Worm (Caenorhabditis elegans): ENCODE results near the gene pals-24.

Gene pals-24

ce11 chrIII:120199-120598 is at the start of gene pals-24:
Gene pals-24 (plus strand): TSS chrIII:120435.
- TF ChIP-seq B0310.2 (tag; optimal IDR thresholded peaks at IDR 0.05): no peak
- no peak for TF ChIP-seq hmbx-1 (tag; optimal IDR thresholded peaks at IDR 0.05)
- no peak for TF ChIP-seq sea-1 (GFP tag; conservative IDR thresholded peaks at IDR 0.05)

ce11 chrIII:72078-72477 is 48.2 kb upstream of the pals-24 start:
- TF ChIP-seq ama-1 (optimal IDR thresholded peaks at IDR 0.05) (no peak), hnd-1 (tag; optimal IDR thresholded peaks at IDR 0.05) (no peak), tbx-11 (GFP tag; IDR thresholded peaks at IDR 0.05) (no peak), tra-4 (tag; optimal IDR thresholded peaks at IDR 0.05) (no peak), flt-1 (GFP tag; IDR thresholded peaks at IDR 0.05) (no peak), hmbx-1 (tag; optimal IDR thresholded peaks at IDR 0.05) (no peak), ets-7 (tag; optimal IDR thresholded peaks at IDR 0.05) (no peak), aly-1 (tag; optimal IDR thresholded peaks at IDR 0.05) (no peak), B0310.2 (tag; optimal IDR thresholded peaks at IDR 0.05) (no peak), scrt-1 (GFP tag; IDR thresholded peaks at IDR 0.05) (no peak), sea-1 (GFP tag; conservative IDR thresholded peaks at IDR 0.05) (no peak), ceh-36 (tag; optimal IDR thresholded peaks at IDR 0.05) (no peak), pes-1 (GFP tag; IDR thresholded peaks at IDR 0.05) (no peak), ceh-13 (GFP tag; optimal IDR thresholded peaks at IDR 0.05) (no peak), hmg-4 (GFP tag; optimal IDR thresholded peaks at IDR 0.05) (no peak), tbx-37 (GFP tag; conservative IDR thresholded peaks at IDR 0.05) (no peak), F13C5.2 (tag; optimal IDR thresholded peaks at IDR 0.05) (no peak)

ce11 chrIII:84372-84771 is 35.9 kb upstream of the pals-24 start:
- TF ChIP-seq sea-1 (GFP tag; conservative IDR thresholded peaks at IDR 0.05) (no peak), ets-7 (tag; optimal IDR thresholded peaks at IDR 0.05) (no peak), tbx-37 (GFP tag; conservative IDR thresholded peaks at IDR 0.05) (no peak), hnd-1 (tag; optimal IDR thresholded peaks at IDR 0.05) (no peak), hmbx-1 (tag; optimal IDR thresholded peaks at IDR 0.05) (no peak), ceh-36 (tag; optimal IDR thresholded peaks at IDR 0.05) (no peak), F13C5.2 (tag; optimal IDR thresholded peaks at IDR 0.05) (no peak), hmg-4 (GFP tag; optimal IDR thresholded peaks at IDR 0.05) (no peak)

- TF ChIP-seq hmbx-1 (tag; optimal IDR thresholded peaks at IDR 0.05) (no peak), F13C5.2 (tag; optimal IDR thresholded peaks at IDR 0.05) (peak; percentile 66)
Measured at ce11 chrIII:86316-86715, 33.9 kb upstream of the pals-24 start, which contains the start of gene attf-3. Gene attf-3 (minus strand): TSS chrIII:86384.

ce11 chrIII:87183-87582 is 33.1 kb upstream of the pals-24 start, which contains the start of the genes F54C4.4 and mrpl-40:
Gene F54C4.4 (minus strand): TSS chrIII:87381.
Gene mrpl-40 (plus strand): TSS chrIII:87559.
- no peak for TF ChIP-seq hmbx-1 (tag; optimal IDR thresholded peaks at IDR 0.05)
- no peak for TF ChIP-seq aly-1 (tag; optimal IDR thresholded peaks at IDR 0.05)
- no peak for TF ChIP-seq hmg-4 (GFP tag; optimal IDR thresholded peaks at IDR 0.05)
- no peak for TF ChIP-seq scrt-1 (GFP tag; IDR thresholded peaks at IDR 0.05)
- no peak for TF ChIP-seq ama-1 (optimal IDR thresholded peaks at IDR 0.05)
- TF ChIP-seq tbx-37 (GFP tag; conservative IDR thresholded peaks at IDR 0.05): 0 out of 2 replicates have a peak, but pooled peaks have one; percentile 15
- no peak for TF ChIP-seq ets-7 (tag; optimal IDR thresholded peaks at IDR 0.05)
- TF ChIP-seq sea-1 (GFP tag; conservative IDR thresholded peaks at IDR 0.05): no peak
- no peak for TF ChIP-seq hnd-1 (tag; optimal IDR thresholded peaks at IDR 0.05)
- no peak for TF ChIP-seq pes-1 (GFP tag; IDR thresholded peaks at IDR 0.05)
- no peak for TF ChIP-seq tbx-11 (GFP tag; IDR thresholded peaks at IDR 0.05)
- TF ChIP-seq tra-4 (tag; optimal IDR thresholded peaks at IDR 0.05): no peak
- peak; percentile 33 for TF ChIP-seq F13C5.2 (tag; optimal IDR thresholded peaks at IDR 0.05)
- 0 out of 2 replicates have a peak, but pooled peaks have one; percentile 27 for TF ChIP-seq flt-1 (GFP tag; IDR thresholded peaks at IDR 0.05)

- peak; percentile 67 for TF ChIP-seq flt-1 (GFP tag; IDR thresholded peaks at IDR 0.05)
- TF ChIP-seq sea-1 (GFP tag; conservative IDR thresholded peaks at IDR 0.05): peak; percentile 76
- TF ChIP-seq ceh-36 (tag; optimal IDR thresholded peaks at IDR 0.05): peak; percentile 66
- TF ChIP-seq tra-4 (tag; optimal IDR thresholded peaks at IDR 0.05): peak; percentile 44
- TF ChIP-seq ama-1 (optimal IDR thresholded peaks at IDR 0.05): peak; percentile 4
- TF ChIP-seq pes-1 (GFP tag; IDR thresholded peaks at IDR 0.05): peak; percentile 76
- peak; percentile 12 for TF ChIP-seq hmbx-1 (tag; optimal IDR thresholded peaks at IDR 0.05)
- no peak for TF ChIP-seq hmg-4 (GFP tag; optimal IDR thresholded peaks at IDR 0.05)
- TF ChIP-seq F13C5.2 (tag; optimal IDR thresholded peaks at IDR 0.05): peak; percentile 52
- no peak for TF ChIP-seq ceh-13 (GFP tag; optimal IDR thresholded peaks at IDR 0.05)
Measured at ce11 chrIII:89155-89554, 31.1 kb upstream of the pals-24 start.

ce11 chrIII:92247-92646 is 28.0 kb upstream of the pals-24 start:
- no peak for TF ChIP-seq hmg-4 (GFP tag; optimal IDR thresholded peaks at IDR 0.05)
- TF ChIP-seq ama-1 (optimal IDR thresholded peaks at IDR 0.05): no peak
- no peak for TF ChIP-seq hmbx-1 (tag; optimal IDR thresholded peaks at IDR 0.05)

- TF ChIP-seq hmg-4 (GFP tag; optimal IDR thresholded peaks at IDR 0.05): peak; percentile 61
- no peak for TF ChIP-seq ets-7 (tag; optimal IDR thresholded peaks at IDR 0.05)
Measured at ce11 chrIII:94759-95330, 25.4 kb upstream of the pals-24 start, which contains the start of gene pat-4. Gene pat-4 (minus strand): TSS chrIII:94809.

- TF ChIP-seq hmg-4 (GFP tag; optimal IDR thresholded peaks at IDR 0.05) (no peak), F13C5.2 (tag; optimal IDR thresholded peaks at IDR 0.05) (no peak), pes-1 (GFP tag; IDR thresholded peaks at IDR 0.05) (no peak), tbx-11 (GFP tag; IDR thresholded peaks at IDR 0.05) (no peak), ceh-13 (GFP tag; optimal IDR thresholded peaks at IDR 0.05) (no peak), ets-7 (tag; optimal IDR thresholded peaks at IDR 0.05) (no peak), ama-1 (optimal IDR thresholded peaks at IDR 0.05) (no peak), sea-1 (GFP tag; conservative IDR thresholded peaks at IDR 0.05) (no peak), ceh-36 (tag; optimal IDR thresholded peaks at IDR 0.05) (no peak), hnd-1 (tag; optimal IDR thresholded peaks at IDR 0.05) (no peak)
Measured at ce11 chrIII:96196-96595, 24.0 kb upstream of the pals-24 start.
